Worm (Caenorhabditis elegans) whole organism, young adult: ENCODE measurements around the gene math-7.

Experiments used
- B0261.1 ChIP-seq: sonication (generic microtip); optimal IDR thresholded peaks from 2 replicates; lab custom pipeline; 2016; ENCODE audit warnings: mild to moderate bottlenecking, missing genetic modification characterization, moderate library complexity, missing compliant biosample characterization
- B0336.3 ChIP-seq: fragments of 200-800 bp; sonication (Bioruptor generic); IDR thresholded peaks from 2 replicates; pipeline ENCODE4 v1.3.6; 2022; ENCODE audit warnings: missing genetic modification characterization, missing compliant biosample characterization
- F23B12.7 ChIP-seq: sonication (generic microtip); optimal IDR thresholded peaks from 2 replicates; lab custom pipeline; 2017; ENCODE audit warnings: missing genetic modification characterization, mild to moderate bottlenecking, missing compliant biosample characterization, antibody characterized with exemption, moderate library complexity; ENCODE audit not compliant: insufficient read depth
- F33H1.4 ChIP-seq: fragments of 200-800 bp; sonication (Bioruptor generic); IDR thresholded peaks from 2 replicates; pipeline ENCODE4 v1.3.6; 2022; ENCODE audit warnings: missing genetic modification reagents, missing genetic modification characterization, missing compliant biosample characterization
- F37B4.10 ChIP-seq: fragments of 200-800 bp; sonication (Bioruptor generic); IDR thresholded peaks from 2 replicates; pipeline ENCODE4 v1.3.6; 2022; ENCODE audit warnings: missing genetic modification characterization, missing compliant biosample characterization
- F39B2.1 ChIP-seq: fragments of 200-800 bp; sonication (Bioruptor generic); IDR thresholded peaks from 2 replicates; pipeline ENCODE4 v1.3.6; 2022; ENCODE audit warnings: missing genetic modification reagents, missing genetic modification characterization, missing compliant biosample characterization
- F57A8.1 ChIP-seq: fragments of 200-800 bp; sonication (Bioruptor generic); optimal IDR thresholded peaks from 2 replicates; lab custom pipeline; 2018; ENCODE audit warnings: mild to moderate bottlenecking, missing genetic modification characterization, moderate library complexity, missing compliant biosample characterization
- T07F8.4 ChIP-seq: sonication (generic microtip); optimal IDR thresholded peaks from 2 replicates; lab custom pipeline; 2016; ENCODE audit warnings: mild to moderate bottlenecking, missing genetic modification characterization, moderate library complexity, missing compliant biosample characterization
- ama-1 ChIP-seq, 3 experiments: fragments of 150-350 bp in 1 of 3; sonication (generic microtip) in 2 of 3; optimal IDR thresholded peaks; 2 replicates each; lab custom pipeline; 2014 to 2018; ENCODE audit warnings: missing biosample characterization in 2 of 3, missing genetic modification characterization in 2 of 3, missing genetic modification reagents in 2 of 3
- atf-7 ChIP-seq: sonication (generic microtip); optimal IDR thresholded peaks from 2 replicates; lab custom pipeline; 2017; ENCODE audit warnings: mild to moderate bottlenecking, missing genetic modification characterization, missing compliant biosample characterization
- attf-3 ChIP-seq: fragments of 200-800 bp; sonication (Bioruptor generic); conservative IDR thresholded peaks from 2 replicates; pipeline ENCODE4 v1.3.6; 2022; ENCODE audit warnings: missing genetic modification reagents, missing genetic modification characterization, missing compliant biosample characterization
- attf-6 ChIP-seq: fragments of 200-800 bp; sonication (Bioruptor generic); IDR thresholded peaks from 2 replicates; pipeline ENCODE4 v1.3.6; 2022; ENCODE audit warnings: missing genetic modification reagents, missing genetic modification characterization, missing compliant biosample characterization
- ceh-40 ChIP-seq: fragments of 200-800 bp; sonication (Bioruptor generic); IDR thresholded peaks from 2 replicates; pipeline ENCODE4 v1.3.6; 2022; ENCODE audit warnings: missing genetic modification characterization, missing compliant biosample characterization
- ceh-91 ChIP-seq: fragments of 200-800 bp; sonication (Bioruptor generic); IDR thresholded peaks from 2 replicates; pipeline ENCODE4 v1.3.6; 2022; ENCODE audit warnings: missing genetic modification reagents, missing genetic modification characterization, missing compliant biosample characterization
- dox-1 ChIP-seq: fragments of 200-800 bp; sonication (Bioruptor generic); IDR thresholded peaks from 2 replicates; pipeline ENCODE4 v1.3.6; 2022; ENCODE audit warnings: missing genetic modification reagents, missing genetic modification characterization, missing compliant biosample characterization
- efl-1 ChIP-seq: fragments of 150-350 bp; optimal IDR thresholded peaks from 2 replicates; lab custom pipeline; 2014; ENCODE audit warnings: missing biosample characterization, missing genetic modification reagents, missing genetic modification characterization
- egl-44 ChIP-seq: fragments of 200-800 bp; sonication (Bioruptor generic); IDR thresholded peaks from 2 replicates; pipeline ENCODE4 v1.3.6; 2022; ENCODE audit warnings: missing genetic modification reagents, missing genetic modification characterization, missing compliant biosample characterization
- gei-17 ChIP-seq: fragments of 200-800 bp; sonication (Bioruptor generic); optimal IDR thresholded peaks from 2 replicates; lab custom pipeline; 2018; ENCODE audit warnings: mild to moderate bottlenecking, missing genetic modification characterization, missing compliant biosample characterization
- hlh-12 ChIP-seq: sonication (generic microtip); optimal IDR thresholded peaks from 2 replicates; lab custom pipeline; 2016; ENCODE audit warnings: missing genetic modification characterization, missing compliant biosample characterization
- hsf-1 ChIP-seq: fragments of 200-800 bp; sonication (Bioruptor generic); IDR thresholded peaks from 2 replicates; pipeline ENCODE4 v1.3.6; 2022; ENCODE audit warnings: missing genetic modification reagents, missing genetic modification characterization, missing compliant biosample characterization
- lir-1 ChIP-seq: fragments of 200-800 bp; sonication (Bioruptor generic); conservative IDR thresholded peaks from 2 replicates; pipeline ENCODE4 v1.3.6; 2022; ENCODE audit warnings: missing genetic modification reagents, missing genetic modification characterization, missing compliant biosample characterization
- lsl-1 ChIP-seq: fragments of 200-800 bp; sonication (Bioruptor generic); optimal IDR thresholded peaks from 2 replicates; lab custom pipeline; 2018; ENCODE audit warnings: mild to moderate bottlenecking, missing genetic modification characterization, moderate library complexity, missing compliant biosample characterization
- lsy-27 ChIP-seq: sonication (generic microtip); optimal IDR thresholded peaks from 2 replicates; lab custom pipeline; 2017; ENCODE audit warnings: missing genetic modification characterization, mild to moderate bottlenecking, missing compliant biosample characterization, antibody characterized with exemption, missing genotype, borderline replicate concordance; ENCODE audit not compliant: insufficient read depth
- madf-6 ChIP-seq: fragments of 200-800 bp; sonication (Bioruptor generic); IDR thresholded peaks from 2 replicates; pipeline ENCODE4 v1.3.6; 2022; ENCODE audit warnings: missing genetic modification reagents, missing genetic modification characterization, missing compliant biosample characterization
- madf-8 ChIP-seq: fragments of 200-800 bp; sonication (Bioruptor generic); conservative IDR thresholded peaks from 2 replicates; pipeline ENCODE4 v1.3.6; 2022; ENCODE audit warnings: missing genetic modification reagents, missing genetic modification characterization, missing compliant biosample characterization
- mcd-1 ChIP-seq: fragments of 200-800 bp; sonication (Bioruptor generic); IDR thresholded peaks from 2 replicates; pipeline ENCODE4 v1.3.6; 2022; ENCODE audit warnings: missing genetic modification reagents, missing genetic modification characterization, missing compliant biosample characterization
- mxl-1 ChIP-seq: sonication (generic microtip); optimal IDR thresholded peaks from 2 replicates; lab custom pipeline; 2016; ENCODE audit warnings: missing genetic modification characterization, missing compliant biosample characterization
- nfya-1 ChIP-seq: sonication (generic microtip); optimal IDR thresholded peaks from 2 replicates; lab custom pipeline; 2017; ENCODE audit warnings: antibody characterized with exemption, missing compliant biosample characterization, missing genetic modification characterization, borderline replicate concordance; ENCODE audit not compliant: insufficient read depth
- nfya-2 ChIP-seq: fragments of 200-800 bp; sonication (Bioruptor generic); IDR thresholded peaks from 2 replicates; pipeline ENCODE4 v1.3.6; 2022; ENCODE audit warnings: missing genetic modification reagents, missing genetic modification characterization, missing compliant biosample characterization
- pha-4 ChIP-seq: fragments of 150-350 bp; sonication (generic microtip); optimal IDR thresholded peaks from 2 replicates; lab custom pipeline; 2014; ENCODE audit warnings: missing biosample characterization, missing genetic modification reagents, missing genetic modification characterization
- rec-8 ChIP-seq, 2 experiments: sonication (generic microtip); optimal IDR thresholded peaks; 2 replicates each; lab custom pipeline; 2016; ENCODE audit warnings: mild to moderate bottlenecking in 2 of 2, missing genetic modification characterization in 2 of 2, missing genetic modification reagents in 2 of 2, missing genotype in 2 of 2, missing biosample characterization in 1 of 2, missing compliant biosample characterization in 1 of 2, moderate library complexity in 1 of 2
- snpc-4 ChIP-seq, 5 experiments: fragments of 150-350 bp in 1 of 5; sonication (generic microtip) in 4 of 5; optimal IDR thresholded peaks; 2 replicates each; lab custom pipeline; 2014 to 2018; ENCODE audit warnings: missing genetic modification characterization in 5 of 5, missing biosample characterization in 3 of 5, antibody characterized with exemption in 2 of 5, mild to moderate bottlenecking in 2 of 5, missing compliant biosample characterization in 2 of 5, missing genotype in 2 of 5, moderate library complexity in 2 of 5, missing genetic modification reagents in 1 of 5
- unc-130 ChIP-seq: sonication (generic microtip); optimal IDR thresholded peaks from 2 replicates; lab custom pipeline; 2016; ENCODE audit warnings: missing genetic modification reagents, missing genetic modification characterization, missing compliant biosample characterization
- ztf-25 ChIP-seq: fragments of 200-800 bp; sonication (Bioruptor generic); IDR thresholded peaks from 2 replicates; pipeline ENCODE4 v1.3.6; 2022; ENCODE audit warnings: missing genetic modification reagents, missing genetic modification characterization, missing compliant biosample characterization

math-7 gene

ce11 chrII:1886379-1886778 is at the start of gene math-7:
math-7 (minus strand) TSS chrII:1886479.
- TF ChIP-seq ceh-91 (GFP tag; lab: Robert Waterston, UW), result no peak
- no peak for TF ChIP-seq B0336.3 (GFP tag; lab: Robert Waterston, UW)
- TF ChIP-seq egl-44 (GFP tag; lab: Robert Waterston, UW), result no peak
- no peak for TF ChIP-seq hlh-12 (tag; lab: Kevin White, UChicago)
- no peak for TF ChIP-seq gei-17
- TF ChIP-seq atf-7 (tag; lab: Kevin White, UChicago), result no peak
- no peak for TF ChIP-seq unc-130 (GFP tag; lab: Kevin White, UChicago)
- no peak for TF ChIP-seq dox-1 (GFP tag; lab: Robert Waterston, UW)
- no peak for TF ChIP-seq efl-1 (GFP tag; lab: Kevin White, UChicago)
- TF ChIP-seq nfya-1 (tag; lab: Kevin White, UChicago), result no peak
- TF ChIP-seq attf-6 (GFP tag; lab: Robert Waterston, UW), result no peak
- no peak for TF ChIP-seq B0261.1 (tag; lab: Kevin White, UChicago)
- no peak for TF ChIP-seq rec-8 (tag; optimal IDR thresholded peaks at IDR 0.05; lab: Kevin White, UChicago)
- TF ChIP-seq madf-6 (GFP tag; lab: Robert Waterston, UW), result no peak
- TF ChIP-seq mxl-1, result no peak
- no peak for TF ChIP-seq attf-3 (GFP tag; lab: Robert Waterston, UW)
- TF ChIP-seq nfya-2 (GFP tag; lab: Robert Waterston, UW), result no peak
- no peak for TF ChIP-seq F57A8.1 (GFP tag; lab: Kevin White, UChicago)
- no peak for TF ChIP-seq lsl-1 (GFP tag; lab: Kevin White, UChicago)
- no peak for TF ChIP-seq lsy-27 (tag; lab: Kevin White, UChicago)

- no peak for TF ChIP-seq F33H1.4 (GFP tag; lab: Robert Waterston, UW)
- TF ChIP-seq madf-8 (GFP tag; lab: Robert Waterston, UW), result no peak
- no peak for TF ChIP-seq mcd-1 (GFP tag; lab: Robert Waterston, UW)
- TF ChIP-seq snpc-4 (GFP tag; optimal IDR thresholded peaks at IDR 0.05; lab: Kevin White, UChicago), result no peak
- no peak for TF ChIP-seq snpc-4 (tag; optimal IDR thresholded peaks at IDR 0.05; lab: Kevin White, UChicago)
- peak; percentile 19 for TF ChIP-seq efl-1 (GFP tag; lab: Kevin White, UChicago)
These were observed 42.3 kb upstream of the math-7 start for ce11 chrII:1928578-1928977.

ce11 chrII:1926162-1926561 is 39.9 kb upstream of the math-7 start, which contains the start of gene F52C6.2:
F52C6.2 (plus strand) TSS chrII:1926462.
- TF ChIP-seq T07F8.4 (tag; lab: Kevin White, UChicago) (no peak), lir-1 (no peak), ceh-40 (GFP tag; lab: Robert Waterston, UW) (no peak), pha-4 (tag; lab: Kevin White, UChicago) (no peak)

ce11 chrII:1924459-1924858 is 38.2 kb upstream of the math-7 start, which contains the start of gene F52C6.3:
F52C6.3 (plus strand) TSS chrII:1924759.
- TF ChIP-seq lsl-1 (GFP tag; lab: Kevin White, UChicago) (peak; percentile 51), ztf-25 (no peak), hsf-1 (GFP tag; lab: Robert Waterston, UW) (no peak)

ce11 chrII:1922665-1923187 is 36.4 kb upstream of the math-7 start, which contains the start of the genes bath-2 and F52C6.4:
bath-2 (minus strand) TSS chrII:1922765.
F52C6.4 (plus strand) TSS chrII:1923137.
- TF ChIP-seq F37B4.10 (no peak), ama-1 (optimal IDR thresholded peaks at IDR 0.05; lab: Kevin White, UChicago) (no peak), ama-1 (GFP tag; optimal IDR thresholded peaks at IDR 0.05; lab: Kevin White, UChicago) (no peak), lsl-1 (GFP tag; lab: Kevin White, UChicago) (peak; percentile 84), F39B2.1 (GFP tag; lab: Robert Waterston, UW) (no peak), F23B12.7 (tag; lab: Kevin White, UChicago) (no peak), madf-6 (GFP tag; lab: Robert Waterston, UW) (peak; percentile 44; the same call in 1 of the 2 replicates)
